Fruit fly (Drosophila melanogaster) whole organism, embryonic: Measurements from ENCODE around the gene CG17198.

Experiments used
- Abd-B ChIP-seq: fragments of 200-800 bp; sonication (Bioruptor generic); optimal IDR thresholded peaks from 2 replicates; lab custom pipeline; 2018; ENCODE audit warnings: missing biosample characterization, mild to moderate bottlenecking, missing genetic modification characterization, moderate library complexity
- CG11085 ChIP-seq: fragments of 200-800 bp; sonication (Bioruptor generic); IDR thresholded peaks from 2 replicates; pipeline ENCODE4 v1.3.6; 2022; ENCODE audit warnings: missing biosample characterization, missing genetic modification characterization
- CG11247 ChIP-seq: fragments of 200-800 bp; sonication (Bioruptor generic); IDR thresholded peaks from 2 replicates; pipeline ENCODE4 v1.3.6; 2022; ENCODE audit warnings: missing biosample characterization, missing genetic modification characterization
- CG11504 ChIP-seq: fragments of 200-800 bp; sonication (Bioruptor generic); optimal IDR thresholded peaks from 3 replicates; lab custom pipeline; 2019; ENCODE audit warnings: missing biosample characterization, mild to moderate bottlenecking, missing genetic modification characterization, moderate library complexity
- CG11696 ChIP-seq: fragments of 200-800 bp; sonication (Bioruptor generic); IDR thresholded peaks from 2 replicates; pipeline ENCODE4 v1.3.6; 2022; ENCODE audit warnings: missing biosample characterization, missing genetic modification characterization
- CG12104 ChIP-seq: fragments of 200-800 bp; sonication (Bioruptor generic); optimal IDR thresholded peaks from 3 replicates; lab custom pipeline; 2016; ENCODE audit warnings: missing biosample characterization, missing genetic modification characterization
- CG12299 ChIP-seq: fragments of 200-800 bp; sonication (Bioruptor generic); optimal IDR thresholded peaks from 2 replicates; lab custom pipeline; 2018; ENCODE audit warnings: missing biosample characterization, mild to moderate bottlenecking, missing genetic modification characterization
- CG12659 ChIP-seq: fragments of 200-800 bp; sonication (Bioruptor generic); optimal IDR thresholded peaks from 3 replicates; lab custom pipeline; 2017; ENCODE audit warnings: mild to moderate bottlenecking, missing biosample characterization, missing genetic modification reagents, missing genetic modification characterization
- CG12744 ChIP-seq: fragments of 200-800 bp; sonication (Bioruptor generic); optimal IDR thresholded peaks from 2 replicates; lab custom pipeline; 2016; ENCODE audit warnings: missing biosample characterization, missing genetic modification characterization
- CG15073 ChIP-seq: fragments of 200-800 bp; sonication (Bioruptor generic); optimal IDR thresholded peaks from 2 replicates; lab custom pipeline; 2016; ENCODE audit warnings: missing biosample characterization, missing genetic modification characterization
- CG15696 ChIP-seq: fragments of 200-800 bp; sonication (Bioruptor generic); optimal IDR thresholded peaks from 2 replicates; lab custom pipeline; 2019; ENCODE audit warnings: missing biosample characterization, mild to moderate bottlenecking, missing genetic modification characterization, moderate library complexity
- CG16779 ChIP-seq: fragments of 200-800 bp; sonication (Bioruptor generic); IDR thresholded peaks from 2 replicates; pipeline ENCODE4 v1.3.6; 2022; ENCODE audit warnings: missing biosample characterization, missing genetic modification characterization
- CG17186 ChIP-seq: fragments of 200-800 bp; sonication (Bioruptor generic); optimal IDR thresholded peaks from 3 replicates; lab custom pipeline; 2017; ENCODE audit warnings: missing biosample characterization, missing genetic modification reagents, missing genetic modification characterization
- CG17612 ChIP-seq: fragments of 200-800 bp; sonication (Bioruptor generic); IDR thresholded peaks from 2 replicates; pipeline ENCODE4 v1.3.6; 2022; ENCODE audit warnings: missing biosample characterization, missing genetic modification characterization
- CG18262 ChIP-seq: fragments of 200-800 bp; optimal IDR thresholded peaks from 3 replicates; lab custom pipeline; 2019; ENCODE audit warnings: missing biosample characterization, mild to moderate bottlenecking, missing genetic modification characterization, moderate library complexity
- CG18619 ChIP-seq: fragments of 200-800 bp; sonication (Bioruptor generic); optimal IDR thresholded peaks from 3 replicates; lab custom pipeline; 2017; ENCODE audit warnings: missing biosample characterization, mild to moderate bottlenecking, missing genetic modification characterization
- CG2129 ChIP-seq: fragments of 200-800 bp; sonication (Bioruptor generic); IDR thresholded peaks from 2 replicates; pipeline ENCODE4 v1.3.6; 2022; ENCODE audit warnings: missing biosample characterization, missing genetic modification characterization; ENCODE audit not compliant: partially characterized antibody
- CG2678 ChIP-seq: fragments of 200-800 bp; sonication (Bioruptor generic); optimal IDR thresholded peaks from 3 replicates; lab custom pipeline; 2019; ENCODE audit warnings: missing biosample characterization, mild to moderate bottlenecking, missing genetic modification characterization, moderate library complexity
- CG2875 ChIP-seq: fragments of 200-800 bp; sonication (Bioruptor generic); optimal IDR thresholded peaks from 2 replicates; lab custom pipeline; 2017; ENCODE audit warnings: missing biosample characterization, mild to moderate bottlenecking, missing genetic modification characterization, missing genetic modification reagents
- CG30020 ChIP-seq: fragments of 200-800 bp; optimal IDR thresholded peaks from 2 replicates; lab custom pipeline; 2019; ENCODE audit warnings: missing biosample characterization, mild to moderate bottlenecking, missing genetic modification characterization, moderate library complexity
- CG32772 ChIP-seq: fragments of 200-800 bp; sonication (Bioruptor generic); IDR thresholded peaks from 2 replicates; pipeline ENCODE4 v1.3.6; 2022; ENCODE audit warnings: missing biosample characterization, missing genetic modification characterization
- CG33557 ChIP-seq: fragments of 200-800 bp; sonication (Bioruptor generic); optimal IDR thresholded peaks from 2 replicates; lab custom pipeline; 2019; ENCODE audit warnings: missing biosample characterization, mild to moderate bottlenecking, missing genetic modification characterization, moderate library complexity
- CG3995 ChIP-seq: fragments of 200-800 bp; sonication (Bioruptor generic); optimal IDR thresholded peaks from 3 replicates; lab custom pipeline; 2016; ENCODE audit warnings: missing biosample characterization, missing genetic modification characterization
- CG5180 ChIP-seq: fragments of 200-800 bp; sonication (Bioruptor generic); optimal IDR thresholded peaks from 3 replicates; lab custom pipeline; 2017; ENCODE audit warnings: missing biosample characterization, missing genetic modification characterization, mild to moderate bottlenecking, moderate library complexity, missing genetic modification reagents
- CG7928 ChIP-seq: fragments of 200-800 bp; sonication (Bioruptor generic); optimal IDR thresholded peaks from 2 replicates; lab custom pipeline; 2017; ENCODE audit warnings: missing biosample characterization, mild to moderate bottlenecking, missing genetic modification characterization
- CG8281 ChIP-seq: fragments of 200-800 bp; sonication (Bioruptor generic); optimal IDR thresholded peaks from 2 replicates; lab custom pipeline; 2018; ENCODE audit warnings: missing biosample characterization, mild to moderate bottlenecking, missing genetic modification characterization, moderate library complexity
- CG8388 ChIP-seq: fragments of 200-800 bp; sonication (Bioruptor generic); optimal IDR thresholded peaks from 2 replicates; lab custom pipeline; 2019; ENCODE audit warnings: missing biosample characterization, mild to moderate bottlenecking, missing genetic modification characterization, moderate library complexity
- CG8924 ChIP-seq: fragments of 200-800 bp; optimal IDR thresholded peaks from 3 replicates; lab custom pipeline; 2019; ENCODE audit warnings: missing biosample characterization, mild to moderate bottlenecking, missing genetic modification characterization, moderate library complexity
- CG9215 ChIP-seq: fragments of 200-800 bp; sonication (Bioruptor generic); IDR thresholded peaks from 2 replicates; pipeline ENCODE4 v1.3.6; 2022; ENCODE audit warnings: missing biosample characterization, missing genetic modification characterization
- CG9817 ChIP-seq: fragments of 200-800 bp; sonication (Bioruptor generic); optimal IDR thresholded peaks from 2 replicates; lab custom pipeline; 2018; ENCODE audit warnings: missing biosample characterization, mild to moderate bottlenecking, missing genetic modification characterization, moderate library complexity
- HHEX ChIP-seq: fragments of 200-800 bp; sonication (Bioruptor generic); optimal IDR thresholded peaks from 3 replicates; lab custom pipeline; 2017; ENCODE audit warnings: missing biosample characterization, mild to moderate bottlenecking, missing genetic modification characterization, missing genetic modification reagents
- Hmr ChIP-seq: fragments of 200-800 bp; sonication (Bioruptor generic); optimal IDR thresholded peaks from 3 replicates; lab custom pipeline; 2017; ENCODE audit warnings: mild to moderate bottlenecking, missing biosample characterization, missing genetic modification reagents, missing genetic modification characterization
- Hsf ChIP-seq: fragments of 200-800 bp; sonication (Bioruptor generic); optimal IDR thresholded peaks from 3 replicates; lab custom pipeline; 2016; ENCODE audit warnings: missing biosample characterization, missing genetic modification characterization
- Mes4 ChIP-seq: fragments of 200-800 bp; sonication (Bioruptor generic); optimal IDR thresholded peaks from 2 replicates; lab custom pipeline; 2016; ENCODE audit warnings: missing biosample characterization, missing genetic modification characterization
- Ptx1 ChIP-seq: fragments of 200-800 bp; sonication (Bioruptor generic); IDR thresholded peaks from 2 replicates; pipeline ENCODE4 v1.3.6; 2022; ENCODE audit warnings: missing biosample characterization, missing genetic modification characterization
- Ravus ChIP-seq: fragments of 200-800 bp; sonication (Bioruptor generic); IDR thresholded peaks from 2 replicates; pipeline ENCODE4 v1.3.6; 2022; ENCODE audit warnings: missing biosample characterization, missing genetic modification characterization
- Rx ChIP-seq: fragments of 200-800 bp; sonication (Bioruptor generic); IDR thresholded peaks from 2 replicates; pipeline ENCODE4 v1.3.6; 2022; ENCODE audit warnings: missing biosample characterization, missing genetic modification characterization
- bcd ChIP-seq: fragments of 200-800 bp; sonication (Bioruptor generic); optimal IDR thresholded peaks from 2 replicates; lab custom pipeline; 2017; ENCODE audit warnings: missing biosample characterization, mild to moderate bottlenecking, missing genetic modification characterization
- cato ChIP-seq: fragments of 200-800 bp; sonication (Bioruptor generic); optimal IDR thresholded peaks from 2 replicates; lab custom pipeline; 2016; ENCODE audit warnings: missing biosample characterization, missing genetic modification characterization, borderline replicate concordance
- da ChIP-seq: fragments of 200-800 bp; sonication (Bioruptor generic); optimal IDR thresholded peaks from 2 replicates; lab custom pipeline; 2016; ENCODE audit warnings: missing biosample characterization, missing genetic modification characterization
- ems ChIP-seq: fragments of 200-800 bp; sonication (Bioruptor generic); optimal IDR thresholded peaks from 3 replicates; lab custom pipeline; 2016; ENCODE audit warnings: missing biosample characterization, missing genetic modification characterization
- fd96Cb ChIP-seq: fragments of 200-800 bp; sonication (Bioruptor generic); optimal IDR thresholded peaks from 2 replicates; lab custom pipeline; 2018; ENCODE audit warnings: missing biosample characterization, mild to moderate bottlenecking, missing genetic modification characterization, moderate library complexity
- ind ChIP-seq: fragments of 200-800 bp; sonication (Bioruptor generic); optimal IDR thresholded peaks from 3 replicates; lab custom pipeline; 2016; ENCODE audit warnings: missing biosample characterization, missing genetic modification characterization
- p53 ChIP-seq: fragments of 200-800 bp; sonication (Bioruptor generic); optimal IDR thresholded peaks from 2 replicates; lab custom pipeline; 2016; ENCODE audit warnings: missing biosample characterization, missing genetic modification characterization
- phol ChIP-seq: fragments of 200-800 bp; sonication (Bioruptor generic); optimal IDR thresholded peaks from 3 replicates; lab custom pipeline; 2018; ENCODE audit warnings: missing biosample characterization, mild to moderate bottlenecking, missing genetic modification characterization, moderate library complexity
- ro ChIP-seq: fragments of 200-800 bp; sonication (Bioruptor generic); IDR thresholded peaks from 2 replicates; pipeline ENCODE4 v1.3.6; 2022; ENCODE audit warnings: missing biosample characterization, missing genetic modification characterization
- row ChIP-seq: fragments of 200-800 bp; sonication (Bioruptor generic); IDR thresholded peaks from 3 replicates; pipeline ENCODE4 v1.3.6; 2022; ENCODE audit warnings: missing biosample characterization, missing genetic modification characterization
- sens-2 ChIP-seq: fragments of 200-800 bp; sonication (Bioruptor generic); IDR thresholded peaks from 2 replicates; pipeline ENCODE4 v1.3.6; 2022; ENCODE audit warnings: missing biosample characterization, missing genetic modification characterization
- shn ChIP-seq: fragments of 200-800 bp; sonication (Bioruptor generic); optimal IDR thresholded peaks from 3 replicates; lab custom pipeline; 2016; ENCODE audit warnings: missing biosample characterization, missing genetic modification characterization

CG17198 gene

dm6 chr3R:25754844-25755429, 20.2 kb downstream of the CG17198 start (continued):
- TF ChIP-seq CG33557 = no peak
- TF ChIP-seq CG2129 (GFP tag; lab: Robert Waterston, UW) = no peak
- peak; percentile 75 for TF ChIP-seq CG2678 (tag; lab: Kevin White, UChicago)
- TF ChIP-seq CG3995 (GFP tag; lab: Kevin White, UChicago) = no peak
- TF ChIP-seq CG15696 (tag; lab: Kevin White, UChicago) = no peak
- TF ChIP-seq CG11504 (tag; lab: Kevin White, UChicago) = peak; percentile 28
- TF ChIP-seq HHEX = no peak
- peak; percentile 40; the same call in 1 of the 2 replicates for TF ChIP-seq CG11085
- TF ChIP-seq Ravus (GFP tag; lab: Robert Waterston, UW) = no peak
- no peak for TF ChIP-seq sens-2 (GFP tag; lab: Robert Waterston, UW)
- TF ChIP-seq CG8281 (tag; lab: Kevin White, UChicago) = no peak
- TF ChIP-seq ind (GFP tag; lab: Kevin White, UChicago) = no peak
- no peak for TF ChIP-seq Hsf
- TF ChIP-seq CG11696 (GFP tag; lab: Robert Waterston, UW) = no peak
- TF ChIP-seq CG9817 (tag; lab: Kevin White, UChicago) = no peak
- TF ChIP-seq ems (GFP tag; lab: Kevin White, UChicago) = no peak
- no peak for TF ChIP-seq da (GFP tag; lab: Kevin White, UChicago)
- no peak; the same call in 2 of the 3 replicates for TF ChIP-seq row (GFP tag; lab: Robert Waterston, UW)
- peak; percentile 59 for TF ChIP-seq fd96Cb (tag; lab: Kevin White, UChicago)
- no peak for TF ChIP-seq CG8388 (GFP tag; lab: Kevin White, UChicago)
- TF ChIP-seq CG11247 (GFP tag; lab: Robert Waterston, UW) = no peak
- TF ChIP-seq bcd = no peak
- no peak for TF ChIP-seq Rx (GFP tag; lab: Robert Waterston, UW)
- TF ChIP-seq Hmr (GFP tag; lab: Kevin White, UChicago) = no peak
- TF ChIP-seq CG7928 = no peak
- TF ChIP-seq CG12744 (GFP tag; lab: Kevin White, UChicago) = no peak
- TF ChIP-seq Mes4 (GFP tag; lab: Kevin White, UChicago) = no peak
- TF ChIP-seq Abd-B = peak; percentile 73
- no peak for TF ChIP-seq CG12299 (tag; lab: Kevin White, UChicago)
- no peak for TF ChIP-seq CG17186
- 0 out of 2 replicates have a peak, but pooled peaks have one; percentile 7 for TF ChIP-seq CG17612 (GFP tag; lab: Robert Waterston, UW)
- peak; percentile 44 for TF ChIP-seq phol (tag; lab: Kevin White, UChicago)
- TF ChIP-seq, all 482 proteins: peak for 45

- TF ChIP-seq CG5180 (GFP tag; lab: Kevin White, UChicago) (peak; percentile 40), CG8924 (tag; lab: Kevin White, UChicago) (no peak), CG16779 (GFP tag; lab: Robert Waterston, UW) (no peak), CG15073 (peak; percentile 95), p53 (GFP tag; lab: Kevin White, UChicago) (no peak)
Observed at dm6 chr3R:25753798-25754197, 21.4 kb downstream of the CG17198 start.

- no peak for TF ChIP-seq CG2875 (GFP tag; lab: Kevin White, UChicago)
- no peak for TF ChIP-seq CG9215 (GFP tag; lab: Robert Waterston, UW)
- TF ChIP-seq CG7928 = no peak
- no peak for TF ChIP-seq Mes4 (GFP tag; lab: Kevin White, UChicago)
- TF ChIP-seq Ptx1 = no peak
- TF ChIP-seq Ravus (GFP tag; lab: Robert Waterston, UW) = no peak
- no peak for TF ChIP-seq CG18619
- no peak for TF ChIP-seq CG2678 (tag; lab: Kevin White, UChicago)
- no peak for TF ChIP-seq CG15696 (tag; lab: Kevin White, UChicago)
- no peak for TF ChIP-seq CG32772
- TF ChIP-seq CG30020 = no peak
- peak; percentile 2 for TF ChIP-seq shn
- TF ChIP-seq ro (GFP tag; lab: Robert Waterston, UW) = no peak
- TF ChIP-seq CG18262 (tag; lab: Kevin White, UChicago) = no peak
- no peak for TF ChIP-seq CG12659
- no peak for TF ChIP-seq CG12104 (GFP tag; lab: Kevin White, UChicago)
- TF ChIP-seq cato (GFP tag; lab: Kevin White, UChicago) = no peak
Observed at dm6 chr3R:25740348-25740751, 34.8 kb downstream of the CG17198 start, which contains the start of gene LpR2. LpR2 (minus strand) TSS chr3R:25740465.
